Fruit fly (Drosophila melanogaster) whole organism, embryonic: ENCODE measurements around the gene ppk30.
A peak's percentile ranks its signal among the peaks of the same experiment; 100 is the strongest.

Source experiments
- ATbp ChIP-seq: fragments of 200-800 bp; sonication (Bioruptor generic); optimal IDR thresholded peaks from 2 replicates; lab custom pipeline; 2017; ENCODE audit warnings: missing biosample characterization, mild to moderate bottlenecking, missing genetic modification characterization, missing genetic modification reagents
- BtbVII ChIP-seq: fragments of 200-800 bp; sonication (Bioruptor generic); optimal IDR thresholded peaks from 3 replicates; lab custom pipeline; 2017; ENCODE audit warnings: missing biosample characterization, mild to moderate bottlenecking, missing genetic modification characterization
- Bteb2 ChIP-seq: fragments of 200-800 bp; sonication (Bioruptor generic); optimal IDR thresholded peaks from 2 replicates; lab custom pipeline; 2016; ENCODE audit warnings: missing biosample characterization, missing genetic modification characterization
- C15 ChIP-seq: fragments of 200-800 bp; sonication (Bioruptor generic); IDR thresholded peaks from 3 replicates; pipeline ENCODE4 v1.3.6; 2022; ENCODE audit warnings: missing biosample characterization, missing genetic modification characterization
- CG10267 ChIP-seq: fragments of 200-800 bp; sonication (Bioruptor generic); optimal IDR thresholded peaks from 2 replicates; lab custom pipeline; 2018; ENCODE audit warnings: missing biosample characterization, mild to moderate bottlenecking, missing genetic modification characterization, moderate library complexity
- CG11085 ChIP-seq: fragments of 200-800 bp; sonication (Bioruptor generic); IDR thresholded peaks from 2 replicates; pipeline ENCODE4 v1.3.6; 2022; ENCODE audit warnings: missing biosample characterization, missing genetic modification characterization
- CG11504 ChIP-seq: fragments of 200-800 bp; sonication (Bioruptor generic); optimal IDR thresholded peaks from 3 replicates; lab custom pipeline; 2019; ENCODE audit warnings: missing biosample characterization, mild to moderate bottlenecking, missing genetic modification characterization, moderate library complexity
- CG11696 ChIP-seq: fragments of 200-800 bp; sonication (Bioruptor generic); IDR thresholded peaks from 2 replicates; pipeline ENCODE4 v1.3.6; 2022; ENCODE audit warnings: missing biosample characterization, missing genetic modification characterization
- CG15269 ChIP-seq: fragments of 200-800 bp; sonication (Bioruptor generic); optimal IDR thresholded peaks from 2 replicates; lab custom pipeline; 2018; ENCODE audit warnings: missing biosample characterization, mild to moderate bottlenecking, missing genetic modification characterization, moderate library complexity
- CG17802 ChIP-seq: fragments of 200-800 bp; sonication (Bioruptor generic); optimal IDR thresholded peaks from 2 replicates; lab custom pipeline; 2018; ENCODE audit warnings: missing biosample characterization, mild to moderate bottlenecking, missing genetic modification characterization, moderate library complexity
- CG17829 ChIP-seq: fragments of 200-800 bp; optimal IDR thresholded peaks from 2 replicates; lab custom pipeline; 2019; ENCODE audit warnings: missing biosample characterization, mild to moderate bottlenecking, missing genetic modification characterization, moderate library complexity
- CG31224 ChIP-seq: fragments of 200-800 bp; sonication (Bioruptor generic); IDR thresholded peaks from 2 replicates; pipeline ENCODE4 v1.3.6; 2022; ENCODE audit warnings: missing biosample characterization, missing genetic modification characterization
- CG31365 ChIP-seq: fragments of 200-800 bp; sonication (Bioruptor generic); optimal IDR thresholded peaks from 2 replicates; lab custom pipeline; 2018; ENCODE audit warnings: missing biosample characterization, mild to moderate bottlenecking, missing genetic modification characterization
- CG31388 ChIP-seq: fragments of 200-800 bp; sonication (Bioruptor generic); optimal IDR thresholded peaks from 2 replicates; lab custom pipeline; 2016; ENCODE audit warnings: missing biosample characterization, missing genetic modification characterization
- CG4328 ChIP-seq: fragments of 200-800 bp; sonication (Bioruptor generic); optimal IDR thresholded peaks from 3 replicates; lab custom pipeline; 2017; ENCODE audit warnings: missing biosample characterization, missing genetic modification reagents, missing genetic modification characterization
- CG7271 ChIP-seq: fragments of 200-800 bp; sonication (Bioruptor generic); optimal IDR thresholded peaks from 2 replicates; lab custom pipeline; 2018; ENCODE audit warnings: missing biosample characterization, mild to moderate bottlenecking, missing genetic modification characterization, moderate library complexity
- CG8388 ChIP-seq: fragments of 200-800 bp; sonication (Bioruptor generic); optimal IDR thresholded peaks from 2 replicates; lab custom pipeline; 2019; ENCODE audit warnings: missing biosample characterization, mild to moderate bottlenecking, missing genetic modification characterization, moderate library complexity
- CG9876 ChIP-seq: fragments of 200-800 bp; sonication (Bioruptor generic); optimal IDR thresholded peaks from 2 replicates; lab custom pipeline; 2016; ENCODE audit warnings: missing biosample characterization, missing genetic modification characterization
- CHES-1-like ChIP-seq: fragments of 200-800 bp; sonication (Bioruptor generic); optimal IDR thresholded peaks from 2 replicates; lab custom pipeline; 2016; ENCODE audit warnings: missing biosample characterization, missing genetic modification characterization
- Chrac-16 ChIP-seq: fragments of 200-800 bp; sonication (Bioruptor generic); optimal IDR thresholded peaks from 3 replicates; lab custom pipeline; 2016; ENCODE audit warnings: missing biosample characterization, missing genetic modification characterization
- Dfd ChIP-seq, 2 experiments: fragments of >200 bp; optimal IDR thresholded peaks; 2 replicates each; lab custom pipeline; 2017; ENCODE audit warnings: missing biosample characterization in 2 of 2, missing genetic modification characterization in 2 of 2
- Dref ChIP-seq: fragments of 200-800 bp; sonication (Bioruptor generic); IDR thresholded peaks from 2 replicates; pipeline ENCODE4 v1.3.6; 2022; ENCODE audit warnings: missing biosample characterization, missing genetic modification characterization
- E2f2 ChIP-seq: fragments of 200-800 bp; sonication (Bioruptor generic); IDR thresholded peaks from 2 replicates; pipeline ENCODE4 v1.3.6; 2022; ENCODE audit warnings: missing biosample characterization, missing genetic modification characterization
- GATAe ChIP-seq: fragments of 200-800 bp; sonication (Bioruptor generic); conservative IDR thresholded peaks from 2 replicates; pipeline ENCODE4 v1.3.6; 2022; ENCODE audit warnings: missing biosample characterization, missing genetic modification characterization
- Hey ChIP-seq: fragments of 200-800 bp; sonication (Bioruptor generic); optimal IDR thresholded peaks from 3 replicates; lab custom pipeline; 2018; ENCODE audit warnings: missing biosample characterization, mild to moderate bottlenecking, missing genetic modification characterization
- Lhr ChIP-seq: fragments of 200-800 bp; sonication (Bioruptor generic); optimal IDR thresholded peaks from 3 replicates; lab custom pipeline; 2017; ENCODE audit warnings: mild to moderate bottlenecking, missing biosample characterization, missing genetic modification reagents, missing genetic modification characterization
- NC2α ChIP-seq: fragments of 200-800 bp; sonication (Bioruptor generic); optimal IDR thresholded peaks from 2 replicates; lab custom pipeline; 2016; ENCODE audit warnings: missing biosample characterization, missing genetic modification characterization
- NK7.1 ChIP-seq: fragments of 200-800 bp; sonication (Bioruptor generic); optimal IDR thresholded peaks from 3 replicates; lab custom pipeline; 2016; ENCODE audit warnings: missing biosample characterization, missing genetic modification characterization
- Neu2 ChIP-seq: fragments of 200-800 bp; sonication (Bioruptor generic); optimal IDR thresholded peaks from 3 replicates; lab custom pipeline; 2016; ENCODE audit warnings: missing biosample characterization, missing genetic modification characterization, borderline replicate concordance
- Ptx1 ChIP-seq: fragments of 200-800 bp; sonication (Bioruptor generic); IDR thresholded peaks from 2 replicates; pipeline ENCODE4 v1.3.6; 2022; ENCODE audit warnings: missing biosample characterization, missing genetic modification characterization
- Ssrp ChIP-seq: fragments of 200-800 bp; sonication (Bioruptor generic); optimal IDR thresholded peaks from 2 replicates; lab custom pipeline; 2018; ENCODE audit warnings: missing biosample characterization, mild to moderate bottlenecking, missing genetic modification characterization, moderate library complexity
- Stat92E ChIP-seq, 3 experiments: fragments of >200 bp in 2 of 3; fragments of 200-800 bp in 1 of 3; sonication (Bioruptor generic) in 1 of 3; optimal IDR thresholded peaks; 2 replicates each; lab custom pipeline; 2017 to 2019; ENCODE audit warnings: missing biosample characterization in 3 of 3, missing genetic modification characterization in 3 of 3, mild to moderate bottlenecking in 1 of 3, moderate library complexity in 1 of 3
- Vsx1 ChIP-seq: fragments of 200-800 bp; sonication (Bioruptor generic); optimal IDR thresholded peaks from 2 replicates; lab custom pipeline; 2017; ENCODE audit warnings: missing biosample characterization, mild to moderate bottlenecking, missing genetic modification characterization, missing genetic modification reagents
- Xbp1 ChIP-seq: fragments of 200-800 bp; sonication (Bioruptor generic); optimal IDR thresholded peaks from 3 replicates; lab custom pipeline; 2016; ENCODE audit warnings: missing biosample characterization, mild to moderate bottlenecking, missing genetic modification characterization
- ab ChIP-seq: fragments of 200-800 bp; sonication (Bioruptor generic); optimal IDR thresholded peaks from 2 replicates; lab custom pipeline; 2016; ENCODE audit warnings: missing biosample characterization, missing genetic modification characterization
- ara ChIP-seq: fragments of 200-800 bp; sonication (Bioruptor generic); IDR thresholded peaks from 2 replicates; pipeline ENCODE4 v1.3.6; 2022; ENCODE audit warnings: missing biosample characterization, missing genetic modification characterization
- bab2 ChIP-seq: fragments of 200-800 bp; sonication (Bioruptor generic); optimal IDR thresholded peaks from 2 replicates; lab custom pipeline; 2016; ENCODE audit warnings: missing biosample characterization, missing genetic modification characterization
- cwo ChIP-seq: fragments of 200-800 bp; sonication (Bioruptor generic); optimal IDR thresholded peaks from 3 replicates; lab custom pipeline; 2017; ENCODE audit warnings: missing biosample characterization, missing genetic modification characterization, mild to moderate bottlenecking, moderate library complexity, missing genetic modification reagents
- dpn ChIP-seq, 2 experiments: fragments of 200-800 bp; sonication (Bioruptor generic); optimal IDR thresholded peaks; 3 replicates each; lab custom pipeline; 2016; ENCODE audit warnings: missing biosample characterization in 2 of 2, missing genetic modification characterization in 2 of 2
- ems ChIP-seq: fragments of 200-800 bp; sonication (Bioruptor generic); optimal IDR thresholded peaks from 3 replicates; lab custom pipeline; 2016; ENCODE audit warnings: missing biosample characterization, missing genetic modification characterization
- grau ChIP-seq: fragments of 200-800 bp; optimal IDR thresholded peaks from 3 replicates; lab custom pipeline; 2019; ENCODE audit warnings: missing biosample characterization, mild to moderate bottlenecking, missing genetic modification characterization, moderate library complexity
- mld ChIP-seq: fragments of 200-800 bp; sonication (Bioruptor generic); IDR thresholded peaks from 3 replicates; pipeline ENCODE4 v1.3.6; 2022; ENCODE audit warnings: missing biosample characterization, missing genetic modification characterization; ENCODE audit not compliant: partially characterized antibody
- nerfin-1 ChIP-seq: fragments of 200-800 bp; sonication (Bioruptor generic); optimal IDR thresholded peaks from 3 replicates; lab custom pipeline; 2019; ENCODE audit warnings: missing biosample characterization, mild to moderate bottlenecking, missing genetic modification characterization, moderate library complexity
- otp ChIP-seq: fragments of 200-800 bp; sonication (Bioruptor generic); IDR thresholded peaks from 3 replicates; pipeline ENCODE4, ENCODE4 v1.3.6; 2022; ENCODE audit warnings: missing biosample characterization, missing genetic modification characterization
- p53 ChIP-seq: fragments of 200-800 bp; sonication (Bioruptor generic); optimal IDR thresholded peaks from 2 replicates; lab custom pipeline; 2016; ENCODE audit warnings: missing biosample characterization, missing genetic modification characterization
- ranshi ChIP-seq: fragments of 200-800 bp; sonication (Bioruptor generic); IDR thresholded peaks from 2 replicates; pipeline ENCODE4 v1.3.6; 2022; ENCODE audit warnings: missing biosample characterization, missing genetic modification characterization
- rib ChIP-seq: fragments of 200-800 bp; sonication (Bioruptor generic); IDR thresholded peaks from 2 replicates; pipeline ENCODE4 v1.3.6; 2022; ENCODE audit warnings: missing biosample characterization, missing genetic modification characterization
- sd ChIP-seq: fragments of 200-800 bp; sonication (Bioruptor generic); optimal IDR thresholded peaks from 3 replicates; lab custom pipeline; 2018; ENCODE audit warnings: missing biosample characterization, mild to moderate bottlenecking, missing genetic modification characterization, moderate library complexity
- sim ChIP-seq: fragments of 200-800 bp; sonication (Bioruptor generic); IDR thresholded peaks from 2 replicates; pipeline ENCODE4 v1.3.6; 2022; ENCODE audit warnings: missing biosample characterization, missing genetic modification characterization
- sna ChIP-seq: fragments of 200-800 bp; sonication (Bioruptor generic); IDR thresholded peaks from 2 replicates; pipeline ENCODE4 v1.3.6; 2022; ENCODE audit warnings: missing biosample characterization, missing genetic modification characterization; ENCODE audit not compliant: partially characterized antibody
- tap ChIP-seq: fragments of 200-800 bp; optimal IDR thresholded peaks from 3 replicates; lab custom pipeline; 2019; ENCODE audit warnings: missing biosample characterization, mild to moderate bottlenecking, missing genetic modification characterization, moderate library complexity
- toy ChIP-seq: fragments of 200-800 bp; sonication (Bioruptor generic); IDR thresholded peaks from 2 replicates; pipeline ENCODE4 v1.3.6; 2022; ENCODE audit warnings: missing biosample characterization, missing genetic modification characterization

The ppk30 gene

dm6 chr3R:29696359-29696758 lies 27.4 kb downstream of the ppk30 start (continued):
- TF ChIP-seq CG31224 (no peak), Vsx1 (GFP tag; lab: Kevin White, UChicago) (no peak), bab2 (no peak), Dfd (GFP tag; optimal IDR thresholded peaks at IDR 0.05; lab: Kevin White, UChicago) (no peak), Hey (no peak), CHES-1-like (no peak), CG15269 (tag; lab: Kevin White, UChicago) (no peak), ranshi (GFP tag; lab: Robert Waterston, UW) (no peak), ab (no peak), Bteb2 (no peak), CG9876 (GFP tag; lab: Kevin White, UChicago) (no peak), CG11696 (no peak), grau (tag; lab: Kevin White, UChicago) (no peak), ara (peak; percentile 38; the same call in 1 of the 2 replicates), Neu2 (GFP tag; lab: Kevin White, UChicago) (no peak), NC2α (GFP tag; lab: Kevin White, UChicago) (no peak), nerfin-1 (tag; lab: Kevin White, UChicago) (no peak), sim (GFP tag; lab: Robert Waterston, UW) (no peak), ATbp (GFP tag; lab: Kevin White, UChicago) (no peak), dpn (GFP tag; optimal IDR thresholded peaks at IDR 0.05; lab: Kevin White, UChicago) (no peak), rib (GFP tag; lab: Robert Waterston, UW) (no peak), E2f2 (no peak), CG17802 (tag; lab: Kevin White, UChicago) (peak; percentile 21), CG17829 (peak; percentile 37), ems (GFP tag; lab: Kevin White, UChicago) (no peak), sna (GFP tag; lab: Robert Waterston, UW) (no peak), Ssrp (tag; lab: Kevin White, UChicago) (peak; percentile 42), Lhr (GFP tag; lab: Kevin White, UChicago) (no peak), CG7271 (tag; lab: Kevin White, UChicago) (no peak), cwo (GFP tag; lab: Kevin White, UChicago) (no peak), NK7.1 (no peak), Stat92E (GFP tag; optimal IDR thresholded peaks at IDR 0.05; lab: Kevin White, UChicago) (no peak), Dref (no peak), otp (GFP tag; lab: Robert Waterston, UW) (no peak), CG10267 (tag; lab: Kevin White, UChicago) (peak; percentile 42), CG11085 (GFP tag; lab: Robert Waterston, UW) (no peak), tap (tag; lab: Kevin White, UChicago) (no peak), Xbp1 (peak; percentile 23), GATAe (no peak), toy (GFP tag; lab: Robert Waterston, UW) (no peak), C15 (GFP tag; lab: Robert Waterston, UW) (no peak), Ptx1 (no peak), CG11504 (tag; lab: Kevin White, UChicago) (peak; percentile 17), p53 (no peak), CG4328 (GFP tag; lab: Kevin White, UChicago) (no peak), Chrac-16 (GFP tag; lab: Kevin White, UChicago) (peak; percentile 34), CG31365 (no peak), CG8388 (no peak), BtbVII (GFP tag; lab: Kevin White, UChicago) (no peak), mld (GFP tag; lab: Robert Waterston, UW) (no peak), CG31388 (GFP tag; lab: Kevin White, UChicago) (no peak), sd (tag; lab: Kevin White, UChicago) (no peak)
